Worm (Caenorhabditis elegans) whole organism, young adult: ENCODE measurements around the gene nhr-120.

Experiments
- B0019.2 ChIP-seq: fragments of 200-800 bp; sonication (Bioruptor generic); conservative IDR thresholded peaks from 2 replicates; pipeline ENCODE4 v1.3.6; 2022; ENCODE audit warnings: missing genetic modification reagents, missing genetic modification characterization, missing compliant biosample characterization
- B0035.1 ChIP-seq: sonication (generic microtip); optimal IDR thresholded peaks from 2 replicates; lab custom pipeline; 2016; ENCODE audit warnings: missing genetic modification characterization, mild to moderate bottlenecking, missing compliant biosample characterization, missing genotype, missing genetic modification reagents
- F33H1.4 ChIP-seq: fragments of 200-800 bp; sonication (Bioruptor generic); IDR thresholded peaks from 2 replicates; pipeline ENCODE4 v1.3.6; 2022; ENCODE audit warnings: missing genetic modification reagents, missing genetic modification characterization, missing compliant biosample characterization
- F55B11.4 ChIP-seq: sonication (generic microtip); optimal IDR thresholded peaks from 2 replicates; lab custom pipeline; 2016; ENCODE audit warnings: missing compliant biosample characterization, missing genetic modification characterization, borderline replicate concordance; ENCODE audit not compliant: insufficient read depth
- K11D2.4 ChIP-seq: fragments of 200-800 bp; sonication (Bioruptor generic); IDR thresholded peaks from 2 replicates; pipeline ENCODE4 v1.3.6; 2022; ENCODE audit warnings: missing genetic modification reagents, missing genetic modification characterization, missing compliant biosample characterization
- T07F8.4 ChIP-seq: sonication (generic microtip); optimal IDR thresholded peaks from 2 replicates; lab custom pipeline; 2016; ENCODE audit warnings: mild to moderate bottlenecking, missing genetic modification characterization, moderate library complexity, missing compliant biosample characterization
- Y53F4B.3 ChIP-seq: fragments of 200-800 bp; sonication (Bioruptor generic); IDR thresholded peaks from 2 replicates; pipeline ENCODE4 v1.3.6; 2022; ENCODE audit warnings: missing genetic modification reagents, missing genetic modification characterization, missing compliant biosample characterization
- aptf-2 ChIP-seq: fragments of 200-800 bp; sonication (Bioruptor generic); conservative IDR thresholded peaks from 2 replicates; pipeline ENCODE4 v1.3.6; 2022; ENCODE audit warnings: missing genetic modification reagents, missing genetic modification characterization, missing compliant biosample characterization
- attf-3 ChIP-seq: fragments of 200-800 bp; sonication (Bioruptor generic); conservative IDR thresholded peaks from 2 replicates; pipeline ENCODE4 v1.3.6; 2022; ENCODE audit warnings: missing genetic modification reagents, missing genetic modification characterization, missing compliant biosample characterization
- attf-6 ChIP-seq: fragments of 200-800 bp; sonication (Bioruptor generic); IDR thresholded peaks from 2 replicates; pipeline ENCODE4 v1.3.6; 2022; ENCODE audit warnings: missing genetic modification reagents, missing genetic modification characterization, missing compliant biosample characterization
- bed-2 ChIP-seq: fragments of 200-800 bp; sonication (Bioruptor generic); IDR thresholded peaks from 2 replicates; pipeline ENCODE4 v1.3.6; 2022; ENCODE audit warnings: missing genetic modification reagents, missing genetic modification characterization, missing compliant biosample characterization
- cebp-1 ChIP-seq, 2 experiments: fragments of 200-800 bp in 1 of 2; sonication (Bioruptor generic) in 1 of 2; sonication (generic microtip) in 1 of 2; IDR thresholded peaks in 1 of 2; optimal IDR thresholded peaks in 1 of 2; 2 replicates each; pipeline versions ENCODE4 v1.3.6 to Lab custom; 2017 to 2022; ENCODE audit warnings: missing compliant biosample characterization in 2 of 2, missing genetic modification characterization in 2 of 2, mild to moderate bottlenecking in 1 of 2, missing genetic modification reagents in 1 of 2, moderate library complexity in 1 of 2
- ceh-100 ChIP-seq: fragments of 200-800 bp; sonication (Bioruptor generic); IDR thresholded peaks from 2 replicates; pipeline ENCODE4 v1.3.6; 2022; ENCODE audit warnings: missing genetic modification reagents, missing genetic modification characterization, missing compliant biosample characterization
- ceh-27 ChIP-seq: fragments of 200-800 bp; sonication (Bioruptor generic); optimal IDR thresholded peaks from 2 replicates; lab custom pipeline; 2018; ENCODE audit warnings: mild to moderate bottlenecking, missing genetic modification characterization, moderate library complexity, missing compliant biosample characterization
- ceh-58 ChIP-seq: fragments of 200-800 bp; sonication (Bioruptor generic); IDR thresholded peaks from 2 replicates; pipeline ENCODE4 v1.3.6; 2022; ENCODE audit warnings: missing genetic modification characterization, missing compliant biosample characterization
- ceh-91 ChIP-seq: fragments of 200-800 bp; sonication (Bioruptor generic); IDR thresholded peaks from 2 replicates; pipeline ENCODE4 v1.3.6; 2022; ENCODE audit warnings: missing genetic modification reagents, missing genetic modification characterization, missing compliant biosample characterization
- dpl-1 ChIP-seq: fragments of 150-350 bp; optimal IDR thresholded peaks from 2 replicates; lab custom pipeline; 2014; ENCODE audit warnings: missing biosample characterization, missing genetic modification reagents, missing genetic modification characterization
- egl-18 ChIP-seq: fragments of 200-800 bp; sonication (Bioruptor generic); IDR thresholded peaks from 2 replicates; pipeline ENCODE4 v1.3.6; 2022; ENCODE audit warnings: missing genetic modification reagents, missing genetic modification characterization, missing compliant biosample characterization
- ekl-4 ChIP-seq: fragments of 200-800 bp; sonication (Bioruptor generic); IDR thresholded peaks from 2 replicates; pipeline ENCODE4 v1.3.6; 2022; ENCODE audit warnings: missing genetic modification reagents, missing genetic modification characterization, missing compliant biosample characterization
- fkh-3 ChIP-seq: sonication (generic microtip); optimal IDR thresholded peaks from 2 replicates; lab custom pipeline; 2016; ENCODE audit warnings: mild to moderate bottlenecking, missing genetic modification characterization, missing compliant biosample characterization
- hmg-1.2 ChIP-seq: fragments of 200-800 bp; sonication (Bioruptor generic); IDR thresholded peaks from 2 replicates; pipeline ENCODE4 v1.3.6; 2022; ENCODE audit warnings: missing genetic modification reagents, missing genetic modification characterization, missing compliant biosample characterization
- hmg-20 ChIP-seq: fragments of 200-800 bp; sonication (Bioruptor generic); IDR thresholded peaks from 2 replicates; pipeline ENCODE4 v1.3.6; 2022; ENCODE audit warnings: missing genetic modification reagents, missing genetic modification characterization, missing compliant biosample characterization
- hsf-1 ChIP-seq: fragments of 200-800 bp; sonication (Bioruptor generic); IDR thresholded peaks from 2 replicates; pipeline ENCODE4 v1.3.6; 2022; ENCODE audit warnings: missing genetic modification reagents, missing genetic modification characterization, missing compliant biosample characterization
- lag-1 ChIP-seq: fragments of 200-800 bp; sonication (Bioruptor generic); IDR thresholded peaks from 2 replicates; pipeline ENCODE4 v1.3.6; 2022; ENCODE audit warnings: missing genetic modification reagents, missing genetic modification characterization, missing compliant biosample characterization
- let-607 ChIP-seq, 2 experiments: fragments of 200-800 bp in 1 of 2; sonication (Bioruptor generic) in 1 of 2; sonication (generic microtip) in 1 of 2; optimal IDR thresholded peaks; 2 replicates each; lab custom pipeline; 2016 to 2018; ENCODE audit warnings: mild to moderate bottlenecking in 2 of 2, missing compliant biosample characterization in 2 of 2, missing genetic modification characterization in 2 of 2, moderate library complexity in 2 of 2, missing genotype in 1 of 2
- lin-26 ChIP-seq: fragments of 200-800 bp; sonication (Bioruptor generic); IDR thresholded peaks from 2 replicates; pipeline ENCODE4 v1.3.6; 2022; ENCODE audit warnings: missing genetic modification reagents, missing genetic modification characterization, missing compliant biosample characterization
- lin-35 ChIP-seq, 3 experiments: fragments of 150-350 bp in 2 of 3; sonication (generic microtip) in 1 of 3; optimal IDR thresholded peaks; 2 replicates each; lab custom pipeline; 2014 to 2018; ENCODE audit warnings: missing biosample characterization in 3 of 3, missing genetic modification characterization in 3 of 3, missing genetic modification reagents in 3 of 3
- lin-54 ChIP-seq: fragments of 200-800 bp; sonication (Bioruptor generic); optimal IDR thresholded peaks from 2 replicates; lab custom pipeline; 2018; ENCODE audit warnings: mild to moderate bottlenecking, missing genetic modification characterization, missing compliant biosample characterization
- lsl-1 ChIP-seq: fragments of 200-800 bp; sonication (Bioruptor generic); optimal IDR thresholded peaks from 2 replicates; lab custom pipeline; 2018; ENCODE audit warnings: mild to moderate bottlenecking, missing genetic modification characterization, moderate library complexity, missing compliant biosample characterization
- madf-10 ChIP-seq: sonication (generic microtip); optimal IDR thresholded peaks from 2 replicates; lab custom pipeline; 2016; ENCODE audit warnings: mild to moderate bottlenecking, missing genetic modification characterization, missing compliant biosample characterization
- madf-6 ChIP-seq: fragments of 200-800 bp; sonication (Bioruptor generic); IDR thresholded peaks from 2 replicates; pipeline ENCODE4 v1.3.6; 2022; ENCODE audit warnings: missing genetic modification reagents, missing genetic modification characterization, missing compliant biosample characterization
- madf-8 ChIP-seq: fragments of 200-800 bp; sonication (Bioruptor generic); conservative IDR thresholded peaks from 2 replicates; pipeline ENCODE4 v1.3.6; 2022; ENCODE audit warnings: missing genetic modification reagents, missing genetic modification characterization, missing compliant biosample characterization
- mxl-1 ChIP-seq: sonication (generic microtip); optimal IDR thresholded peaks from 2 replicates; lab custom pipeline; 2016; ENCODE audit warnings: missing genetic modification characterization, missing compliant biosample characterization
- nfya-1 ChIP-seq: sonication (generic microtip); optimal IDR thresholded peaks from 2 replicates; lab custom pipeline; 2017; ENCODE audit warnings: antibody characterized with exemption, missing compliant biosample characterization, missing genetic modification characterization, borderline replicate concordance; ENCODE audit not compliant: insufficient read depth
- nhr-120 ChIP-seq: fragments of 200-800 bp; sonication (Bioruptor generic); IDR thresholded peaks from 2 replicates; pipeline ENCODE4 v1.3.6; 2022; ENCODE audit warnings: missing genetic modification characterization, missing compliant biosample characterization
- rcor-1 ChIP-seq: fragments of 200-800 bp; sonication (Bioruptor generic); IDR thresholded peaks from 2 replicates; pipeline ENCODE4 v1.3.6; 2022; ENCODE audit warnings: missing genetic modification reagents, missing genetic modification characterization, missing compliant biosample characterization
- repo-1 ChIP-seq: sonication (generic microtip); optimal IDR thresholded peaks from 2 replicates; lab custom pipeline; 2017; ENCODE audit warnings: mild to moderate bottlenecking, missing genetic modification characterization, missing compliant biosample characterization
- rpc-1 ChIP-seq, 2 experiments: fragments of 150-350 bp in 1 of 2; sonication (generic microtip) in 1 of 2; optimal IDR thresholded peaks; 2 replicates each; lab custom pipeline; 2014 to 2018; ENCODE audit warnings: missing biosample characterization in 1 of 2, missing genetic modification characterization in 1 of 2, missing genetic modification reagents in 1 of 2, missing genotype in 1 of 2
- snpc-4 ChIP-seq, 5 experiments: fragments of 150-350 bp in 1 of 5; sonication (generic microtip) in 4 of 5; optimal IDR thresholded peaks; 2 replicates each; lab custom pipeline; 2014 to 2018; ENCODE audit warnings: missing genetic modification characterization in 5 of 5, missing biosample characterization in 3 of 5, antibody characterized with exemption in 2 of 5, mild to moderate bottlenecking in 2 of 5, missing compliant biosample characterization in 2 of 5, missing genotype in 2 of 5, moderate library complexity in 2 of 5, missing genetic modification reagents in 1 of 5
- somi-1 ChIP-seq: fragments of 200-800 bp; sonication (Bioruptor generic); optimal IDR thresholded peaks from 2 replicates; lab custom pipeline; 2018; ENCODE audit warnings: mild to moderate bottlenecking, missing genetic modification characterization, missing compliant biosample characterization
- ztf-18 ChIP-seq: sonication (generic microtip); optimal IDR thresholded peaks from 2 replicates; lab custom pipeline; 2016; ENCODE audit warnings: missing genotype, mild to moderate bottlenecking, missing genetic modification characterization, missing compliant biosample characterization
- ztf-25 ChIP-seq: fragments of 200-800 bp; sonication (Bioruptor generic); IDR thresholded peaks from 2 replicates; pipeline ENCODE4 v1.3.6; 2022; ENCODE audit warnings: missing genetic modification reagents, missing genetic modification characterization, missing compliant biosample characterization
- ztf-26 ChIP-seq: sonication (generic microtip); optimal IDR thresholded peaks from 2 replicates; lab custom pipeline; 2017; ENCODE audit warnings: missing genetic modification characterization, missing compliant biosample characterization
- ztf-28 ChIP-seq: fragments of 200-800 bp; sonication (Bioruptor generic); IDR thresholded peaks from 2 replicates; pipeline ENCODE4 v1.3.6; 2022; ENCODE audit warnings: missing genetic modification reagents, missing genetic modification characterization, missing compliant biosample characterization
- ztf-6 ChIP-seq: fragments of 200-800 bp; sonication (Bioruptor generic); IDR thresholded peaks from 2 replicates; pipeline ENCODE4 v1.3.6; 2022; ENCODE audit warnings: missing genetic modification reagents, missing genetic modification characterization, missing compliant biosample characterization

The nhr-120 gene

ce11 chrX:6593178-6593786 is 47.1 kb downstream of the nhr-120 start (continued):
- peak; percentile 85 for TF ChIP-seq hmg-1.2
- TF ChIP-seq B0019.2 (GFP tag; lab: Robert Waterston, UW): 0 out of 2 replicates have a peak, but pooled peaks have one; percentile 33
- TF ChIP-seq repo-1 (tag; lab: Kevin White, UChicago): peak; percentile 58
- TF ChIP-seq ztf-25: peak; percentile 91
- peak; percentile 68 for TF ChIP-seq cebp-1 (GFP tag; IDR thresholded peaks at IDR 0.05; lab: Robert Waterston, UW)
- TF ChIP-seq cebp-1 (tag; optimal IDR thresholded peaks at IDR 0.05; lab: Kevin White, UChicago): no peak
- TF ChIP-seq somi-1 (GFP tag; lab: Kevin White, UChicago): peak; percentile 62
- no peak for TF ChIP-seq lag-1
- TF ChIP-seq lin-26: peak; percentile 98
- TF ChIP-seq ztf-18 (tag; lab: Kevin White, UChicago): peak; percentile 69
- no peak for TF ChIP-seq madf-8
- TF ChIP-seq madf-10 (tag; lab: Kevin White, UChicago): peak; percentile 82
- TF ChIP-seq nfya-1 (tag; lab: Kevin White, UChicago): no peak
- no peak for TF ChIP-seq lsl-1 (GFP tag; lab: Kevin White, UChicago)
- TF ChIP-seq hmg-20 (GFP tag; lab: Robert Waterston, UW): peak; percentile 86
- TF ChIP-seq lin-54: no peak
- peak in 2 of 3 experiments; percentile 12 to 75 for TF ChIP-seq lin-35 (GFP tag; optimal IDR thresholded peaks at IDR 0.05; lab: Kevin White, UChicago)
- TF ChIP-seq madf-6 (GFP tag; lab: Robert Waterston, UW): no peak
- peak; percentile 95 for TF ChIP-seq rpc-1 (optimal IDR thresholded peaks at IDR 0.05; lab: Kevin White, UChicago)
- TF ChIP-seq rpc-1 (tag; optimal IDR thresholded peaks at IDR 0.05; lab: Kevin White, UChicago): peak; percentile 98
- no peak for TF ChIP-seq aptf-2
- peak in 1 of 2 experiments; percentile 36 for TF ChIP-seq let-607 (tag; optimal IDR thresholded peaks at IDR 0.05; lab: Kevin White, UChicago)
- TF ChIP-seq ztf-6 (GFP tag; lab: Robert Waterston, UW): 0 out of 2 replicates have a peak, but pooled peaks have one; percentile 42
- peak; percentile 77 for TF ChIP-seq snpc-4 (GFP tag; optimal IDR thresholded peaks at IDR 0.05; lab: Kevin White, UChicago)
- TF ChIP-seq snpc-4 (tag; optimal IDR thresholded peaks at IDR 0.05; lab: Kevin White, UChicago): peak in 1 of 4 experiments; percentile 54
- TF ChIP-seq mxl-1 (tag; lab: Kevin White, UChicago): peak; percentile 69
- TF ChIP-seq ceh-27 (GFP tag; lab: Kevin White, UChicago): no peak
- TF ChIP-seq dpl-1 (GFP tag; lab: Kevin White, UChicago): no peak
- peak; percentile 73 for TF ChIP-seq fkh-3
- TF ChIP-seq K11D2.4 (GFP tag; lab: Robert Waterston, UW): peak; percentile 71
- TF ChIP-seq Y53F4B.3 (GFP tag; lab: Robert Waterston, UW): peak; percentile 64; the same call in 1 of the 2 replicates
- TF ChIP-seq ceh-91 (GFP tag; lab: Robert Waterston, UW): no peak
- peak; percentile 45; the same call in 1 of the 2 replicates for TF ChIP-seq ekl-4 (GFP tag; lab: Robert Waterston, UW)
- no peak for TF ChIP-seq attf-6 (GFP tag; lab: Robert Waterston, UW)
- TF ChIP-seq bed-2 (GFP tag; lab: Robert Waterston, UW): no peak
- no peak for TF ChIP-seq F33H1.4
- TF ChIP-seq rcor-1 (GFP tag; lab: Robert Waterston, UW): peak; percentile 86
- TF ChIP-seq B0035.1 (tag; lab: Kevin White, UChicago): peak; percentile 73
- TF ChIP-seq ztf-26 (tag; lab: Kevin White, UChicago): no peak
- TF ChIP-seq hsf-1: peak; percentile 47; the same call in 1 of the 2 replicates
- no peak for TF ChIP-seq attf-3 (GFP tag; lab: Robert Waterston, UW)
- TF ChIP-seq F55B11.4: no peak
- 0 out of 2 replicates have a peak, but pooled peaks have one; percentile 23 for TF ChIP-seq ztf-28
- TF ChIP-seq egl-18 (GFP tag; lab: Robert Waterston, UW): peak; percentile 85; the same call in 1 of the 2 replicates
- no peak for TF ChIP-seq ceh-58 (GFP tag; lab: Robert Waterston, UW)
- TF ChIP-seq ceh-100 (GFP tag; lab: Robert Waterston, UW): peak; percentile 65; the same call in 1 of the 2 replicates
- TF ChIP-seq nhr-120: 0 out of 2 replicates have a peak, but pooled peaks have one; percentile 52
- TF ChIP-seq T07F8.4 (tag; lab: Kevin White, UChicago): peak; percentile 69
